Fruit fly (Drosophila melanogaster) whole organism, pupa: Measurements from ENCODE around the gene CG8372.
A peak's percentile ranks its signal among the peaks of the same experiment; 100 is the strongest.

Experiments used
- CG10348 ChIP-seq: fragments of 200-800 bp; sonication (Bioruptor generic); IDR thresholded peaks from 2 replicates; pipeline ENCODE4 v1.3.6; 2022; ENCODE audit warnings: missing biosample characterization, missing genetic modification characterization
- CG12605 ChIP-seq: fragments of 200-800 bp; sonication (Bioruptor generic); IDR thresholded peaks from 2 replicates; pipeline ENCODE4 v1.3.6; 2022; ENCODE audit warnings: missing biosample characterization, missing genetic modification characterization
- CG13204 ChIP-seq: fragments of 200-800 bp; sonication (Bioruptor generic); optimal IDR thresholded peaks from 2 replicates; lab custom pipeline; 2018; ENCODE audit warnings: missing biosample characterization, mild to moderate bottlenecking, missing genetic modification characterization, moderate library complexity
- CG14655 ChIP-seq: fragments of 200-800 bp; sonication (Bioruptor generic); optimal IDR thresholded peaks from 3 replicates; lab custom pipeline; 2017; ENCODE audit warnings: mild to moderate bottlenecking, missing biosample characterization, missing genetic modification reagents, missing genetic modification characterization
- CG15710 ChIP-seq: fragments of 200-800 bp; sonication (Bioruptor generic); optimal IDR thresholded peaks from 2 replicates; lab custom pipeline; 2018; ENCODE audit warnings: missing biosample characterization, mild to moderate bottlenecking, missing genetic modification characterization, moderate library complexity
- CG17806 ChIP-seq: fragments of 200-800 bp; sonication (Bioruptor generic); optimal IDR thresholded peaks from 2 replicates; lab custom pipeline; 2018; ENCODE audit warnings: missing biosample characterization, mild to moderate bottlenecking, missing genetic modification characterization, moderate library complexity
- CG32121 ChIP-seq: fragments of 200-800 bp; sonication (Bioruptor generic); IDR thresholded peaks from 2 replicates; pipeline ENCODE4 v1.3.6; 2022; ENCODE audit warnings: missing biosample characterization, missing genetic modification characterization
- CG34367 ChIP-seq: fragments of 200-800 bp; sonication (Bioruptor generic); optimal IDR thresholded peaks from 2 replicates; lab custom pipeline; 2018; ENCODE audit warnings: missing biosample characterization, mild to moderate bottlenecking, missing genetic modification characterization
- CG4496 ChIP-seq: fragments of 200-800 bp; sonication (Bioruptor generic); IDR thresholded peaks from 3 replicates; pipeline ENCODE4 v1.3.6; 2022; ENCODE audit warnings: missing biosample characterization, missing genetic modification characterization
- CG8159 ChIP-seq: fragments of 200-800 bp; sonication (Bioruptor generic); optimal IDR thresholded peaks from 3 replicates; lab custom pipeline; 2018; ENCODE audit warnings: missing biosample characterization, mild to moderate bottlenecking, missing genetic modification characterization, moderate library complexity
- CG8301 ChIP-seq: fragments of 200-800 bp; sonication (Bioruptor generic); optimal IDR thresholded peaks from 2 replicates; lab custom pipeline; 2018; ENCODE audit warnings: missing biosample characterization, mild to moderate bottlenecking, missing genetic modification characterization
- CG9948 ChIP-seq: fragments of 200-800 bp; sonication (Bioruptor generic); optimal IDR thresholded peaks from 2 replicates; lab custom pipeline; 2018; ENCODE audit warnings: missing biosample characterization, mild to moderate bottlenecking, missing genetic modification characterization, moderate library complexity
- D1 ChIP-seq: fragments of 200-800 bp; sonication (Bioruptor generic); optimal IDR thresholded peaks from 2 replicates; lab custom pipeline; 2018; ENCODE audit warnings: missing biosample characterization, mild to moderate bottlenecking, missing genetic modification characterization, moderate library complexity
- EcR ChIP-seq: fragments of 200-800 bp; sonication (Bioruptor generic); optimal IDR thresholded peaks from 3 replicates; lab custom pipeline; 2019; ENCODE audit warnings: missing biosample characterization, missing genetic modification characterization, mild to moderate bottlenecking, moderate library complexity, missing genetic modification reagents
- Ets98B ChIP-seq: fragments of 200-800 bp; sonication (Bioruptor generic); IDR thresholded peaks from 2 replicates; pipeline ENCODE4 v1.3.6; 2022; ENCODE audit warnings: missing biosample characterization, missing genetic modification characterization
- Pif1A ChIP-seq: fragments of 200-800 bp; sonication (Bioruptor generic); optimal IDR thresholded peaks from 3 replicates; lab custom pipeline; 2016; ENCODE audit warnings: missing biosample characterization, missing genetic modification characterization
- Pif1B ChIP-seq: fragments of 200-800 bp; sonication (Bioruptor generic); optimal IDR thresholded peaks from 3 replicates; lab custom pipeline; 2016; ENCODE audit warnings: missing biosample characterization, missing genetic modification characterization
- Snoo ChIP-seq: fragments of 200-800 bp; sonication (Bioruptor generic); optimal IDR thresholded peaks from 3 replicates; lab custom pipeline; 2017; ENCODE audit warnings: missing biosample characterization, mild to moderate bottlenecking, missing genetic modification characterization, inconsistent platforms
- fd96Ca ChIP-seq: fragments of 200-800 bp; sonication (Bioruptor generic); IDR thresholded peaks from 3 replicates; pipeline ENCODE4 v1.3.6; 2022; ENCODE audit warnings: missing biosample characterization, missing genetic modification characterization
- gl ChIP-seq: fragments of 200-800 bp; sonication (Bioruptor generic); optimal IDR thresholded peaks from 2 replicates; lab custom pipeline; 2018; ENCODE audit warnings: missing biosample characterization, mild to moderate bottlenecking, missing genetic modification characterization
- rn ChIP-seq: fragments of 200-800 bp; sonication (Bioruptor generic); IDR thresholded peaks from 2 replicates; pipeline ENCODE4 v1.3.6; 2022; ENCODE audit warnings: missing biosample characterization, missing genetic modification characterization

Gene CG8372

DNA sequence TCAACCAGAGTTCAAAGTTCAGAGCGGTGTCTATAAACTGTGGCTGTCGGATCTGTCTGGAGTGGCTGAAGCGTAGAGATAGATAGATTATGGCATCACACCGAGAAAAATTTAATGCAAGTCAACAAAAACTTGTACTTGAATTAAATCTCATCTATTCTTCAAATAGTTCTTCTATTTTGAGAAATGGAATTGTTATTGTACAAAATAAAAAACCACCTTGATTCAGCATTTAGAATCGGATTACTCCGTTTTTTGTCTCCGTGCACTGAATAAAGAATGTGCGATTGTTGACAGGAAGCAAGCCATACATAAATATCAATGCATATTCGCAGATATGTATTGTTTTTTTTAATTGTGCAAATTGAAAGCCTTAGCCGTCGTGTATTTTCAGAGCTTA lies 16.9 kb upstream of the CG8372 start:
- TF ChIP-seq CG8301 (tag; lab: Kevin White, UChicago) (peak; percentile 38), rn (GFP tag; lab: Robert Waterston, UW) (peak; percentile 72), Pif1B (GFP tag; lab: Kevin White, UChicago) (peak; percentile 47), Pif1A (GFP tag; lab: Kevin White, UChicago) (no peak), gl (tag; lab: Kevin White, UChicago) (no peak), Snoo (tag; lab: Kevin White, UChicago) (peak; percentile 56), CG4496 (peak; percentile 86), Ets98B (peak; percentile 80), EcR (GFP tag; lab: Kevin White, UChicago) (no peak), CG14655 (GFP tag; lab: Kevin White, UChicago) (peak; percentile 47), D1 (tag; lab: Kevin White, UChicago) (no peak), CG8159 (tag; lab: Kevin White, UChicago) (peak; percentile 69), CG32121 (GFP tag; lab: Robert Waterston, UW) (peak; percentile 82), fd96Ca (GFP tag; lab: Robert Waterston, UW) (peak; percentile 73), CG13204 (GFP tag; lab: Kevin White, UChicago) (no peak), CG10348 (GFP tag; lab: Robert Waterston, UW) (0 out of 2 replicates have a peak, but pooled peaks have one; percentile 11), CG9948 (tag; lab: Kevin White, UChicago) (peak; percentile 51), CG12605 (peak; percentile 76), CG15710 (peak; percentile 53), CG34367 (peak; percentile 43), CG17806 (peak; percentile 63)

dm6 chr2L:8229134-8229533 lies 16.4 kb upstream of the CG8372 start:
- peak; percentile 84 for TF ChIP-seq Ets98B
- no peak for TF ChIP-seq CG13204 (GFP tag; lab: Kevin White, UChicago)
- no peak for TF ChIP-seq Snoo (tag; lab: Kevin White, UChicago)
- peak; percentile 71 for TF ChIP-seq CG32121 (GFP tag; lab: Robert Waterston, UW)
- no peak for TF ChIP-seq Pif1A (GFP tag; lab: Kevin White, UChicago)
- no peak for TF ChIP-seq CG8301 (tag; lab: Kevin White, UChicago)
- TF ChIP-seq EcR (GFP tag; lab: Kevin White, UChicago): no peak
- peak; percentile 85 for TF ChIP-seq fd96Ca (GFP tag; lab: Robert Waterston, UW)
- peak; percentile 29 for TF ChIP-seq CG12605
- no peak for TF ChIP-seq CG10348 (GFP tag; lab: Robert Waterston, UW)
- no peak for TF ChIP-seq rn (GFP tag; lab: Robert Waterston, UW)
- TF ChIP-seq CG17806: peak; percentile 29
- no peak for TF ChIP-seq gl (tag; lab: Kevin White, UChicago)
- TF ChIP-seq Pif1B (GFP tag; lab: Kevin White, UChicago): no peak
- TF ChIP-seq D1 (tag; lab: Kevin White, UChicago): no peak
- TF ChIP-seq CG15710: no peak
- TF ChIP-seq CG34367: no peak
- peak; percentile 87 for TF ChIP-seq CG4496
- TF ChIP-seq CG14655 (GFP tag; lab: Kevin White, UChicago): no peak
- no peak for TF ChIP-seq CG8159 (tag; lab: Kevin White, UChicago)
- TF ChIP-seq CG9948 (tag; lab: Kevin White, UChicago): no peak

dm6 chr2L:8220393-8220934 lies 7.8 kb upstream of the CG8372 start, which contains the start of gene Snx6:
Gene Snx6, minus strand, starts transcription at chr2L:8220741.
- TF ChIP-seq Ets98B (no peak), CG34367 (no peak), CG32121 (GFP tag; lab: Robert Waterston, UW) (no peak), CG15710 (no peak), CG17806 (no peak), Snoo (tag; lab: Kevin White, UChicago) (no peak), EcR (GFP tag; lab: Kevin White, UChicago) (peak; percentile 39), CG13204 (GFP tag; lab: Kevin White, UChicago) (no peak), Pif1B (GFP tag; lab: Kevin White, UChicago) (no peak)

dm6 chr2L:8217917-8218316 lies 5.2 kb upstream of the CG8372 start, which contains the start of gene CG8292:
Gene CG8292, minus strand, starts transcription at chr2L:8218017.
- TF ChIP-seq Pif1B (GFP tag; lab: Kevin White, UChicago): no peak
- no peak for TF ChIP-seq CG17806
- no peak for TF ChIP-seq CG8159 (tag; lab: Kevin White, UChicago)
- no peak for TF ChIP-seq CG9948 (tag; lab: Kevin White, UChicago)
- no peak for TF ChIP-seq CG4496
- no peak for TF ChIP-seq CG10348 (GFP tag; lab: Robert Waterston, UW)
- no peak for TF ChIP-seq gl (tag; lab: Kevin White, UChicago)
- no peak for TF ChIP-seq CG14655 (GFP tag; lab: Kevin White, UChicago)
- no peak for TF ChIP-seq CG32121 (GFP tag; lab: Robert Waterston, UW)
- no peak for TF ChIP-seq CG34367
- TF ChIP-seq CG13204 (GFP tag; lab: Kevin White, UChicago): no peak
- TF ChIP-seq D1 (tag; lab: Kevin White, UChicago): no peak
- no peak for TF ChIP-seq Ets98B
- no peak for TF ChIP-seq Snoo (tag; lab: Kevin White, UChicago)
- no peak for TF ChIP-seq CG12605
- no peak for TF ChIP-seq CG8301 (tag; lab: Kevin White, UChicago)
- no peak for TF ChIP-seq EcR (GFP tag; lab: Kevin White, UChicago)
- no peak for TF ChIP-seq CG15710
- no peak for TF ChIP-seq rn (GFP tag; lab: Robert Waterston, UW)

dm6 chr2L:8215259-8215929 lies 2.7 kb upstream of the CG8372 start, which contains the start of gene CG8349:
Gene CG8349, plus strand, starts transcription at chr2L:8215915.
- TF ChIP-seq CG15710 (no peak), CG8159 (tag; lab: Kevin White, UChicago) (no peak), fd96Ca (GFP tag; lab: Robert Waterston, UW) (no peak), CG14655 (GFP tag; lab: Kevin White, UChicago) (no peak), rn (GFP tag; lab: Robert Waterston, UW) (no peak), Snoo (tag; lab: Kevin White, UChicago) (no peak), CG8301 (tag; lab: Kevin White, UChicago) (no peak), CG34367 (no peak), CG17806 (no peak)
